Fruit fly (Drosophila melanogaster) whole organism, adult: ENCODE data around the gene mgr.

ENCODE experiments used
- CG1620 ChIP-seq: fragments of 200-800 bp; sonication (Bioruptor generic); optimal IDR thresholded peaks from 2 replicates; lab custom pipeline; 2016; ENCODE audit warnings: missing biosample characterization, missing genetic modification characterization
- CG7045 ChIP-seq: fragments of 200-800 bp; sonication (Bioruptor generic); optimal IDR thresholded peaks from 2 replicates; lab custom pipeline; 2017; ENCODE audit warnings: missing biosample characterization, mild to moderate bottlenecking, missing genetic modification characterization
- Clk ChIP-seq: fragments of 200-800 bp; sonication (Bioruptor generic); optimal IDR thresholded peaks from 2 replicates; lab custom pipeline; 2017; ENCODE audit warnings: missing biosample characterization, missing genetic modification characterization
- Hr96 ChIP-seq: fragments of 200-800 bp; sonication (Bioruptor generic); optimal IDR thresholded peaks from 2 replicates; lab custom pipeline; 2016; ENCODE audit warnings: missing biosample characterization, missing genetic modification characterization
- cic ChIP-seq: fragments of 200-800 bp; sonication (Bioruptor generic); optimal IDR thresholded peaks from 2 replicates; lab custom pipeline; 2017; ENCODE audit warnings: missing biosample characterization, mild to moderate bottlenecking, missing genetic modification characterization, moderate library complexity

dm6 chr3R:11430307-11430706 is 20.6 kb upstream of the mgr start:
- TF ChIP-seq Hr96 (GFP tag; lab: Kevin White, UChicago) (no peak), CG7045 (GFP tag; lab: Kevin White, UChicago) (no peak), Clk (no peak), cic (GFP tag; lab: Kevin White, UChicago) (no peak), CG1620 (GFP tag; lab: Kevin White, UChicago) (no peak)
